Fruit fly (Drosophila melanogaster) whole organism, embryonic: ENCODE measurements around the gene Asator.

Experiments
- CG10321 ChIP-seq: fragments of 200-800 bp; sonication (Bioruptor generic); IDR thresholded peaks from 2 replicates; pipeline ENCODE4 v1.3.6; 2022; ENCODE audit warnings: missing biosample characterization, missing genetic modification characterization
- CG11093 ChIP-seq: fragments of 200-800 bp; sonication (Bioruptor generic); IDR thresholded peaks from 3 replicates; pipeline ENCODE4 v1.3.6; 2022; ENCODE audit warnings: missing biosample characterization, missing genetic modification characterization
- CG13424 ChIP-seq: fragments of 200-800 bp; sonication (Bioruptor generic); optimal IDR thresholded peaks from 2 replicates; lab custom pipeline; 2019; ENCODE audit warnings: missing biosample characterization, mild to moderate bottlenecking, missing genetic modification characterization, moderate library complexity
- CG18599 ChIP-seq: fragments of 200-800 bp; sonication (Bioruptor generic); optimal IDR thresholded peaks from 3 replicates; lab custom pipeline; 2017; ENCODE audit warnings: missing biosample characterization, missing genetic modification characterization, mild to moderate bottlenecking, moderate library complexity, missing genetic modification reagents
- CG7839 ChIP-seq: fragments of 200-800 bp; sonication (Bioruptor generic); optimal IDR thresholded peaks from 3 replicates; lab custom pipeline; 2018; ENCODE audit warnings: missing biosample characterization, mild to moderate bottlenecking, missing genetic modification characterization, moderate library complexity
- CG9797 ChIP-seq: fragments of 200-800 bp; sonication (Bioruptor generic); optimal IDR thresholded peaks from 3 replicates; lab custom pipeline; 2018; ENCODE audit warnings: missing biosample characterization, mild to moderate bottlenecking, missing genetic modification characterization
- Hey ChIP-seq: fragments of 200-800 bp; sonication (Bioruptor generic); optimal IDR thresholded peaks from 3 replicates; lab custom pipeline; 2018; ENCODE audit warnings: missing biosample characterization, mild to moderate bottlenecking, missing genetic modification characterization
- Sry-δ ChIP-seq: fragments of 200-800 bp; sonication (Bioruptor generic); optimal IDR thresholded peaks from 2 replicates; lab custom pipeline; 2016; ENCODE audit warnings: missing biosample characterization, missing genetic modification characterization
- cato ChIP-seq: fragments of 200-800 bp; sonication (Bioruptor generic); optimal IDR thresholded peaks from 2 replicates; lab custom pipeline; 2016; ENCODE audit warnings: missing biosample characterization, missing genetic modification characterization, borderline replicate concordance
- crol ChIP-seq: fragments of 200-800 bp; sonication (Bioruptor generic); IDR thresholded peaks from 2 replicates; pipeline ENCODE4 v1.3.6; 2022; ENCODE audit warnings: missing biosample characterization, missing genetic modification characterization
- grn ChIP-seq: fragments of 200-800 bp; sonication (Bioruptor generic); optimal IDR thresholded peaks from 3 replicates; lab custom pipeline; 2017; ENCODE audit warnings: missing biosample characterization, missing genetic modification characterization
- lola ChIP-seq, 3 experiments: fragments of >200 bp in 2 of 3; fragments of 200-800 bp in 1 of 3; sonication (Bioruptor generic) in 1 of 3; optimal IDR thresholded peaks; 2 replicates each; lab custom pipeline; 2017 to 2019; ENCODE audit warnings: missing biosample characterization in 3 of 3, missing genetic modification characterization in 3 of 3, mild to moderate bottlenecking in 1 of 3, moderate library complexity in 1 of 3

DNA sequence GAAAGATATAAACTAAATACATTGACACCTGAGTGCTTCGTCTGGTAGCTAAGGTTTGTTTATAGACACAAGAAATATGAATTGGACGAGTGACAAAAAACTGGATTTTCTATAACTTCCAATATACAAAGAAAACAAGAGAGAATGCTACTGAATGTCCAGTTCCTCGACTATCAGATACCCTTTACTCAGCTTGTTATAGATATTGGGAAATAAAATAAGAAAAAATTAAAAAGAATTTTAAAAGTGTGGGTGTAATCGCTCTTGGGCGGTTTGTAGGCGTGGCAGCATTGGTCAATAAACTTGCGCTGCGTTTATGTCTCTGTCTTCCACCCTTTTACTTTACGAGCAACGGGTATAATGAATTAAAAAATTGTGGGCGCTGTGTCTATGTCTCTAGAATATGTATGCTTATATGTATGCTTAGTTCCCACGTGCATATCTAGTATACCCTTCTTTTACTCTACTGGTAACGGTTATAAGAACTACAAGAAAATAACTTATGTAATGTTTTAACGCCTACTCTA, 9.6 kb upstream of the Asator start:
- TF ChIP-seq cato (GFP tag; lab: Kevin White, UChicago) (no peak), Hey (tag; lab: Kevin White, UChicago) (no peak), grn (GFP tag; lab: Kevin White, UChicago) (no peak), CG10321 (no peak), CG13424 (tag; lab: Kevin White, UChicago) (no peak), CG9797 (no peak), crol (GFP tag; lab: Robert Waterston, UW) (no peak), Sry-δ (no peak), CG18599 (GFP tag; lab: Kevin White, UChicago) (no peak), CG7839 (tag; lab: Kevin White, UChicago) (peak; percentile 21), CG11093 (GFP tag; lab: Robert Waterston, UW) (no peak), lola (GFP tag; optimal IDR thresholded peaks at IDR 0.05; lab: Kevin White, UChicago) (no peak)
